Worm (Caenorhabditis elegans): ENCODE results near the gene apc-2.
A peak's percentile ranks its signal among the peaks of the same experiment; 100 is the strongest.

apc-2 gene

DNA sequence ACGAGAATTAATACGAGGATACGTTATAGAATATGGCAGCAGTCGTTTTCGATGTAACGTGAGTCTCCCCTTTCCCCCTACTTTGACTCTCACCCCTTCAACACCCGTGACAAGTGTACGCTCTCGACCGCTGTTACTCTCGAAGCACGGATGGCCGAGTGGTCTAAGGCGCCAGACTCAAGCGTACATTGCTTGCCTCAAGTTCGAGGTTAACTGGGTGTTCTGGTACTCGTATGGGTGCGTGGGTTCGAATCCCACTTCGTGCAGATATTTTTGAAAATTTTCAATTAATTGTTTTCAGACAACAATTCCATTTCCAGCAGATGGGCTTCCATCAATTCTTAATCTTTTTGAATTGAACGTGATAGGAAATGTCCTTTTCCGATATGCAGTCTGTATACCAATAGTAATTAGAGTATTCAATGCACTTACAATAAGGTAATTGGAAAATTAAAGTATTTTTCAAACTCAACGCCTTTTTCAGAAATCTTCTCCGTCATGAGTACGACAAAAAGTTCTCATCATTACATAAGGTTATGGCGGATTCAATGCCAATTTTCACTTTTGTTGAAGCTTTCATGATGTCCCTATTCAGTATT is 29.1 kb downstream of the apc-2 start:
- TF ChIP-seq hmbx-1 (tag; optimal IDR thresholded peaks at IDR 0.05) (peak; percentile 57), aly-1 (tag; optimal IDR thresholded peaks at IDR 0.05) (peak; percentile 90), scrt-1 (GFP tag; IDR thresholded peaks at IDR 0.05) (peak; percentile 89), sea-1 (GFP tag; conservative IDR thresholded peaks at IDR 0.05) (peak; percentile 91), tbx-11 (GFP tag; IDR thresholded peaks at IDR 0.05) (peak; percentile 89), ceh-36 (tag; optimal IDR thresholded peaks at IDR 0.05) (peak; percentile 89), flt-1 (GFP tag; IDR thresholded peaks at IDR 0.05) (peak; percentile 93), pes-1 (GFP tag; IDR thresholded peaks at IDR 0.05) (peak; percentile 95), ama-1 (optimal IDR thresholded peaks at IDR 0.05) (no peak), F13C5.2 (tag; optimal IDR thresholded peaks at IDR 0.05) (peak; percentile 90), hnd-1 (tag; optimal IDR thresholded peaks at IDR 0.05) (peak; percentile 68), ceh-13 (GFP tag; optimal IDR thresholded peaks at IDR 0.05) (peak; percentile 87), tra-4 (tag; optimal IDR thresholded peaks at IDR 0.05) (peak; percentile 70), ets-7 (tag; optimal IDR thresholded peaks at IDR 0.05) (peak; percentile 70), tbx-37 (GFP tag; conservative IDR thresholded peaks at IDR 0.05) (peak; percentile 83), hmg-4 (GFP tag; optimal IDR thresholded peaks at IDR 0.05) (peak; percentile 93), B0310.2 (tag; optimal IDR thresholded peaks at IDR 0.05) (peak; percentile 90)

DNA sequence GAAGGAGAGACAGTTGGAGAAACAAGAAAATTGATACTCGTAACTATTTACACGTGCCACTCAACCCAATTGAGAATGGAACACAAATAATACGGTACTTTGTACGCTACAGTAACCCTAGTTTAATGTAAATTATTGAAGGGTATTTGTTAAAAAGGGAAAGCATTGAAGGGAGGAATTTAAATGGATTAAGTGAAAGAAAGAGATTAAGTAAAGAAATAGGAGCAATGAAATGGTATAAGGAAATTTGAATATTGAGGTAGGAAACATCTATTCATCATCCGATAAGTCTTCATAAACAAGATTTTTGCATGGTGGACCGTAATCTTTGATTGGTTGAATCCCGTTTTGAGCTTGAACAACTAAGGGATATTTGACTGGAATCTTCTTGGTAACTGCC is 30.9 kb downstream of the apc-2 start:
- TF ChIP-seq hmbx-1 (tag; optimal IDR thresholded peaks at IDR 0.05), result no peak
- TF ChIP-seq hmg-4 (GFP tag; optimal IDR thresholded peaks at IDR 0.05), result no peak
- TF ChIP-seq aly-1 (tag; optimal IDR thresholded peaks at IDR 0.05), result no peak
- no peak for TF ChIP-seq sea-1 (GFP tag; conservative IDR thresholded peaks at IDR 0.05)
- TF ChIP-seq ceh-36 (tag; optimal IDR thresholded peaks at IDR 0.05), result no peak
- no peak for TF ChIP-seq tra-4 (tag; optimal IDR thresholded peaks at IDR 0.05)
- no peak for TF ChIP-seq ceh-13 (GFP tag; optimal IDR thresholded peaks at IDR 0.05)
- TF ChIP-seq flt-1 (GFP tag; IDR thresholded peaks at IDR 0.05), result no peak
- TF ChIP-seq ama-1 (optimal IDR thresholded peaks at IDR 0.05), result no peak
- no peak for TF ChIP-seq scrt-1 (GFP tag; IDR thresholded peaks at IDR 0.05)

DNA sequence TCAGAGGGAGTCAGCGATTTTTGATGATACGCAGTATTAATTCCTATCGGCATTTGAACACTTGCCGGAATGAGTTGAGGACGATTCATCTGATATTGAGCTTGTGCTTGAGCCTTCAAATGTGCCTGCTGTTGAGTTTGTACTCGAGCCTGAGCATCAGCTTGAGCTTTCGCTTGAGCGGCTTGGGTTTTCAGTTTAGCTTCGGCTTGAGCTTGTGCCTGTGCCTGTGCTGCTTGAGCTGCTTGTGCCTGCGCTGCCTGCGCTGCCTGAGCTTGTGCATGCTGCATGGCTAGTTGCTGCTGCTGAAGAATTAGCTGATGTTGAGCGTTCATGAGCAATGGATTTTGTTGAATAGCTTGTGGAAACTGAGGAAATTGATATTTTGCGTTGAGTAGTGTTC is 35.4 kb downstream of the apc-2 start:
- TF ChIP-seq tbx-11 (GFP tag; IDR thresholded peaks at IDR 0.05) (no peak), tbx-37 (GFP tag; conservative IDR thresholded peaks at IDR 0.05) (no peak), hnd-1 (tag; optimal IDR thresholded peaks at IDR 0.05) (no peak), ceh-36 (tag; optimal IDR thresholded peaks at IDR 0.05) (no peak), B0310.2 (tag; optimal IDR thresholded peaks at IDR 0.05) (no peak), pes-1 (GFP tag; IDR thresholded peaks at IDR 0.05) (no peak), aly-1 (tag; optimal IDR thresholded peaks at IDR 0.05) (no peak), hmg-4 (GFP tag; optimal IDR thresholded peaks at IDR 0.05) (no peak), ama-1 (optimal IDR thresholded peaks at IDR 0.05) (no peak), F13C5.2 (tag; optimal IDR thresholded peaks at IDR 0.05) (no peak), tra-4 (tag; optimal IDR thresholded peaks at IDR 0.05) (no peak), ets-7 (tag; optimal IDR thresholded peaks at IDR 0.05) (no peak), scrt-1 (GFP tag; IDR thresholded peaks at IDR 0.05) (no peak), flt-1 (GFP tag; IDR thresholded peaks at IDR 0.05) (no peak)

DNA sequence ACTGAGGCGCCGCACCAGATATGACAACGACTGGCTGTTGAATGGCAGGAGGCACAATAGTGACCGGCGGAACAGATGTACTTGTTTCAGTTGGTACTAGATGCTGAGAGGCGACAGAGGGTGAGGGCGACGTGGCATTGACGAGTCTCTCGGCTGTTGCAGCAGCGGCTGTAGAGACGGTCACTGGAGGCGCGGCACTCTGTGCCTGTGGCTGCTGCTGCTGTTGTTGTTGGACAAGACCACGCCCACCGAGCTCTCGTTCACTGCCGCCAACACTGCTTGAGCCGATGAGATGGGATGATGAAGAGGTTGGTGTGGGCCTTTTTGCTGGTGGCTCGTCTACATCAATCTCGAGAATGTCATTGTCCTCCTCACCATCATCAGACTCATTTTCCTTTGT is 36.7 kb downstream of the apc-2 start:
- TF ChIP-seq tbx-11 (GFP tag; IDR thresholded peaks at IDR 0.05) (no peak), scrt-1 (GFP tag; IDR thresholded peaks at IDR 0.05) (no peak), hmg-4 (GFP tag; optimal IDR thresholded peaks at IDR 0.05) (no peak), hnd-1 (tag; optimal IDR thresholded peaks at IDR 0.05) (no peak), pes-1 (GFP tag; IDR thresholded peaks at IDR 0.05) (no peak), flt-1 (GFP tag; IDR thresholded peaks at IDR 0.05) (no peak), ceh-13 (GFP tag; optimal IDR thresholded peaks at IDR 0.05) (no peak), ets-7 (tag; optimal IDR thresholded peaks at IDR 0.05) (no peak), ceh-36 (tag; optimal IDR thresholded peaks at IDR 0.05) (no peak), tbx-37 (GFP tag; conservative IDR thresholded peaks at IDR 0.05) (no peak), sea-1 (GFP tag; conservative IDR thresholded peaks at IDR 0.05) (no peak), ama-1 (optimal IDR thresholded peaks at IDR 0.05) (no peak)

DNA sequence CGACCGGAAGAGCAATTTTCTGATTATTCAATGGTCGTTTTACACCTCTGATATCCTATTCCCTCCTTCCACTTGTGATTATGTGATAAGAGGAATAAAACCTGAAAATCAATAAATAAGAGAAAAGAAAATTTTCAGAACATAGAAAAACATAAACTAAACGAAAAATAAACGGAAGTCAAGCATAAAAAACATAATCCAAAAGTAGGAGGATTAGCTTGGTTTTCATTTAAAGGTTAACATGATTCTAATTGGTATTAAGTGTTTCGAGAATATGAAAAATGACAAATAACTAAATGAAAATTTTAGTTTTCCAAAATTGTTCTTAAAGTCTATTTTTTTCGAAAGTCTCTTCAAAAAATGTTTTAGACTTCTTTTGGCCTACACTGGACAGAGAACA is 40.7 kb downstream of the apc-2 start, which contains the start of gene gei-8:
TSS of gene gei-8 (minus strand) at position 101 of the 400 bp plus-strand sequence.
- TF ChIP-seq B0310.2 (tag; optimal IDR thresholded peaks at IDR 0.05), result no peak

DNA sequence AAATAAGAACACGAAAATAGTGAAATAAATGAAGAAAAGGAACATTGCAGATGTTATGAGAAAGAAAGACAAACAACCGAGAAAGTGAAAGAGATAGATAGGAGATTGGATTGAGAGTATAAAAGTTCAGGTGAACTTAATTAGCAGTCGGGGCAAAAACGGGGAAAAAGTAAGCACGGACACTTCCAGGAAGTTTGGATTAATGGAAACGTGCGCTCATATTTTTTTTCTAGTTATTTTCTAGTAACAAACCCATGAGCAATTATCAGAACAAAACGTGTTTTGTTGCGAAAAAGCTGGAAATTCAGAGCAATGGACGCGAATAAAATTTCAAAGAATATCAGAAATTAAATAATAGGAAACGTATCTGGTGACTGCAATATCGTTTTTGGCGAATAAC is 41.5 kb downstream of the apc-2 start:
- no peak for TF ChIP-seq pes-1 (GFP tag; IDR thresholded peaks at IDR 0.05)
- TF ChIP-seq ama-1 (optimal IDR thresholded peaks at IDR 0.05), result no peak
- no peak for TF ChIP-seq tra-4 (tag; optimal IDR thresholded peaks at IDR 0.05)

DNA sequence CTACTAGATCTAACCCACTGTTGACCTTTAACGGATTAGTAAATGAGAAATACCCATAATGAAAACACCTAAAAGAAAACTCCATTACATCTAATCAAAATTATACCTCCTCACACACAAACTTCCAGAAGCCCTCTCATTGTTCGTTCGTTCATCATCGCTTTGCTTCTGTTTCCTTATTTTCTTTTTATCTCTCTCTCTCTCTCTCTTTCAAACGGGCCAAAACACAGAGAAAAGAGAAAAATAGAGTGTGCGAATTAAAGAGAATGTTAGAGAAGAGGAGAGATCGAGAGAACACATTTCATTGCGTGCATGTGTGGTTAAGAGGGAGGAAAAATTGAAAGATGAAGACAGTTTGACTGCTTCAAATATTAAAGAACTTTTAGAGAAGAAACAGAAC is 43.9 kb downstream of the apc-2 start:
- TF ChIP-seq hmg-4 (GFP tag; optimal IDR thresholded peaks at IDR 0.05), result peak; percentile 27
- peak; percentile 30 for TF ChIP-seq F13C5.2 (tag; optimal IDR thresholded peaks at IDR 0.05)
- no peak for TF ChIP-seq hnd-1 (tag; optimal IDR thresholded peaks at IDR 0.05)

DNA sequence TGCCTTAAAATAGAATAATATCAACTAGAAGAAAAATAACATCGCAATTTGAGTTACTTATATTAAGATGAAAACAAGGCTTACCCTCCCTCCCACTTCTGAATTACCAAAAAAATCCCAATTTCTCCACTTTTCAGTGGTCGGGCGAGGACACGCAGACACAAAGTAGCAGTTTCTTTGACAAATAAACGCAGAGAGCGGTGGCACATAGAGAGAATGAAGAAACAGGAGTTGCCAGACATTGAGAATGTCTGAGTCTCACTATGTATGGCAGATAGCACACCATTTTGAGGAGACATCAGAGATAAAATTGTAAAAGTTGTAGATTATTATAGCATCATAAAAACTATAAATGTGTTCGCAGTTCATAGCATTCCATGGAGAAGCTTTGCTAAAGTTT is 44.8 kb downstream of the apc-2 start:
- TF ChIP-seq ets-7 (tag; optimal IDR thresholded peaks at IDR 0.05), result no peak
- TF ChIP-seq sea-1 (GFP tag; conservative IDR thresholded peaks at IDR 0.05), result no peak
- no peak for TF ChIP-seq pes-1 (GFP tag; IDR thresholded peaks at IDR 0.05)
- TF ChIP-seq F13C5.2 (tag; optimal IDR thresholded peaks at IDR 0.05), result peak; percentile 62
- TF ChIP-seq aly-1 (tag; optimal IDR thresholded peaks at IDR 0.05), result no peak

DNA sequence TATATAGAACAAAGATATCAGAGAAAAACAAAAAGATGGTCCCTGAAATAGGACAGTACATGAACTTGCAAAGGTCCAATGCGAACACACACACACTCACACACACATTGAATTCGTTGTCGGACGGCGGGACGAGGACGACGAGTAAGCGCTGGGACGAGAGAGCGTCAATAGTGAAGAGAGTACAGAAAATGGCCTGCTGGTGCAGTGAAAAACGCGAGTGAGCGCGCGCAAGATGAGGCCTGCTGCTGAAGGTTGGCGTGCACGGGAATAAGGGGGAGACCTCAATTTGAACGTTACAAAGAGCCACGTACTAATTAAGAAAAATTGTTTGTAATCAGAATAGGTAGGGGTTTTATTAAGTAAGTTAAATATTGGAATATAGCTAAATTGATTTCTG is 46.5 kb downstream of the apc-2 start:
- TF ChIP-seq sea-1 (GFP tag; conservative IDR thresholded peaks at IDR 0.05) (peak; percentile 54; the same call in 1 of the 2 replicates), hmg-4 (GFP tag; optimal IDR thresholded peaks at IDR 0.05) (peak; percentile 71), B0310.2 (tag; optimal IDR thresholded peaks at IDR 0.05) (no peak), ama-1 (optimal IDR thresholded peaks at IDR 0.05) (no peak), tbx-37 (GFP tag; conservative IDR thresholded peaks at IDR 0.05) (no peak), ets-7 (tag; optimal IDR thresholded peaks at IDR 0.05) (no peak), aly-1 (tag; optimal IDR thresholded peaks at IDR 0.05) (peak; percentile 26), F13C5.2 (tag; optimal IDR thresholded peaks at IDR 0.05) (peak; percentile 58), hnd-1 (tag; optimal IDR thresholded peaks at IDR 0.05) (no peak), scrt-1 (GFP tag; IDR thresholded peaks at IDR 0.05) (no peak), tbx-11 (GFP tag; IDR thresholded peaks at IDR 0.05) (no peak), flt-1 (GFP tag; IDR thresholded peaks at IDR 0.05) (no peak), ceh-13 (GFP tag; optimal IDR thresholded peaks at IDR 0.05) (no peak), ceh-36 (tag; optimal IDR thresholded peaks at IDR 0.05) (no peak), hmbx-1 (tag; optimal IDR thresholded peaks at IDR 0.05) (no peak), tra-4 (tag; optimal IDR thresholded peaks at IDR 0.05) (no peak), pes-1 (GFP tag; IDR thresholded peaks at IDR 0.05) (no peak)
